Worm (Caenorhabditis elegans): ENCODE data around the gene C43G2.3.

ce11 chrIV:6623390-6623789, 45.4 kb downstream of the C43G2.3 start, which contains the start of gene C01B10.44:
- TF ChIP-seq nhr-28 (tag; optimal IDR thresholded peaks at IDR 0.05) (no peak), unc-39 (tag; optimal IDR thresholded peaks at IDR 0.05) (no peak), pha-4 (tag; optimal IDR thresholded peaks at IDR 0.05) (no peak), snpc-4 (tag; optimal IDR thresholded peaks at IDR 0.05) (no peak), blmp-1 (tag; optimal IDR thresholded peaks at IDR 0.05) (no peak)

Measured in whole organism, mixed stage, embryonic.